Fruit fly (Drosophila melanogaster): Measurements from ENCODE around the gene CG10597.

dm6 chrX:17230944-17231343, at the start of gene CG10597:
- TF ChIP-seq pan (optimal IDR thresholded peaks at IDR 0.05) (no peak), CG8478 (optimal IDR thresholded peaks at IDR 0.05) (no peak), EcR (GFP tag; optimal IDR thresholded peaks at IDR 0.05) (no peak)

Data from whole organism.